Worm (Caenorhabditis elegans): Measurements from ENCODE around the gene C34C12.8.

DNA sequence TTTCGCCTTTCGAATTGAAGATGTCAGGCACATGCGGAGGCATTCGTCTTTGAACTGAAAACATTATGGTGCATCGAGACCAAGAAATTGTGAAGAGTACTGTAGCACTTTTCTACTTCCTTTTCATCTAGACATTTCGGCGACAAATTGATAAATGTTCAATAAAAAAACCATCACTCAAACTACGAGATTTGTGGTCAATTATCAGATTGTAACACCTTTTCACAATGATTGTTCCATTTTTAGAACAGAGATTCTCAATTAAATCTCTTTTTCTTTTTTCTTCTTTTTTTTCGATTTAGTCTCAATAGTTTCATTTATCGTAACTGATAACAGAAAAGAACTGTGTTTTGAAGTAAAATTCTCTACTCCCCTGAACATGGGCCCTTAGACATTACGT is 25.8 kb downstream of the C34C12.8 start:
- TF ChIP-seq him-1 (tag; optimal IDR thresholded peaks at IDR 0.05), result no peak
- no peak for TF ChIP-seq dao-5 (tag; optimal IDR thresholded peaks at IDR 0.05)
- TF ChIP-seq W03F9.2 (tag; optimal IDR thresholded peaks at IDR 0.05), result no peak

Measured in whole organism, L4/young adult.